Worm (Caenorhabditis elegans): ENCODE measurements around the gene acbp-5.

DNA sequence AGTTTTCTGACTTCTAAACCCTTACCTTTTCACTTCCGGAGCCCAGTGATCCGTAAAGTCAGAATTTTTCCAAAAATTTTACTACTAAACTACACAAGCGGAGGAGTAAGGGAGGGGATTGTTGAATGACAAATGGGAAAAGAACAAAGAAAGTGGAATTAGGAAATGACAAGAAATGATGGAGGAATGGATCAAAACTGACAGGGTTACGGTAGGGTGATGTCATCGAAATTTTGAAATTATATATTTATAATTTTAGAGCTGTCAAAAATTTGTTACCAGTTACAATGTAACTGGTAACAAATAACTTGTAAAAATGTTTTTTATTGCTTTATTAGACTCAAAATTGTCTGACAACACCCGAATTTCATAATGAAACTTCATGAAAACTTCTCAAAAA, 24.9 kb upstream of the acbp-5 start:
- TF ChIP-seq B0336.3 (GFP tag; IDR thresholded peaks at IDR 0.05) (no peak), ztf-28 (GFP tag; IDR thresholded peaks at IDR 0.05) (no peak)

Measured in whole organism, young adult.